Worm (Caenorhabditis elegans) whole organism, late embryonic: Measurements from ENCODE around the gene scc-3.

Source experiments
- C38D4.7 ChIP-seq: fragments of 200-800 bp; sonication (Bioruptor generic); optimal IDR thresholded peaks from 2 replicates; lab custom pipeline; 2018; ENCODE audit warnings: mild to moderate bottlenecking, missing genetic modification characterization, moderate library complexity, missing compliant biosample characterization
- K09A11.1 ChIP-seq: sonication (generic microtip); optimal IDR thresholded peaks from 2 replicates; lab custom pipeline; 2017; ENCODE audit warnings: antibody characterized with exemption, mild to moderate bottlenecking, missing genetic modification characterization, missing compliant biosample characterization; ENCODE audit not compliant: insufficient read depth
- ahr-1 ChIP-seq: sonication (generic microtip); optimal IDR thresholded peaks from 2 replicates; lab custom pipeline; 2016; ENCODE audit warnings: missing genetic modification characterization, missing compliant biosample characterization
- ama-1 ChIP-seq: fragments of 150-350 bp; optimal IDR thresholded peaks from 2 replicates; lab custom pipeline; 2014
- ceh-18 ChIP-seq: sonication (generic microtip); optimal IDR thresholded peaks from 2 replicates; lab custom pipeline; 2016; ENCODE audit warnings: missing genetic modification characterization, missing compliant biosample characterization
- ceh-19 ChIP-seq: fragments of 200-800 bp; sonication (Bioruptor generic); optimal IDR thresholded peaks from 2 replicates; lab custom pipeline; 2018; ENCODE audit warnings: mild to moderate bottlenecking, missing genetic modification characterization, missing compliant biosample characterization
- ceh-2 ChIP-seq: sonication (generic microtip); optimal IDR thresholded peaks from 2 replicates; lab custom pipeline; 2016; ENCODE audit warnings: missing genotype, missing genetic modification characterization, missing compliant biosample characterization
- ceh-31 ChIP-seq: sonication (generic microtip); optimal IDR thresholded peaks from 2 replicates; lab custom pipeline; 2016; ENCODE audit warnings: missing genetic modification characterization, missing compliant biosample characterization
- ceh-34 ChIP-seq: sonication (generic microtip); optimal IDR thresholded peaks from 2 replicates; lab custom pipeline; 2016; ENCODE audit warnings: mild to moderate bottlenecking, missing genetic modification characterization, missing compliant biosample characterization
- ceh-45 ChIP-seq: fragments of 200-800 bp; sonication (Bioruptor generic); IDR thresholded peaks from 2 replicates; pipeline ENCODE4 v1.3.6; 2022; ENCODE audit warnings: missing genetic modification reagents, missing genetic modification characterization, missing compliant biosample characterization
- ceh-48 ChIP-seq: sonication (generic microtip); optimal IDR thresholded peaks from 2 replicates; lab custom pipeline; 2016; ENCODE audit warnings: missing genetic modification characterization, inconsistent platforms, missing compliant biosample characterization
- ceh-6 ChIP-seq: fragments of 200-800 bp; sonication (Bioruptor generic); optimal IDR thresholded peaks from 2 replicates; lab custom pipeline; 2018; ENCODE audit warnings: mild to moderate bottlenecking, missing genetic modification characterization, missing compliant biosample characterization
- elt-2 ChIP-seq: sonication (generic microtip); optimal IDR thresholded peaks from 2 replicates; lab custom pipeline; 2016; ENCODE audit warnings: missing genetic modification reagents, missing genetic modification characterization, missing compliant biosample characterization
- elt-4 ChIP-seq: sonication (generic microtip); optimal IDR thresholded peaks from 2 replicates; lab custom pipeline; 2016; ENCODE audit warnings: missing genetic modification characterization, missing compliant biosample characterization
- ets-4 ChIP-seq: sonication (generic microtip); optimal IDR thresholded peaks from 2 replicates; lab custom pipeline; 2016; ENCODE audit warnings: missing genetic modification characterization, missing compliant biosample characterization
- gmeb-2 ChIP-seq: sonication (generic microtip); optimal IDR thresholded peaks from 2 replicates; lab custom pipeline; 2016; ENCODE audit warnings: missing genetic modification characterization, inconsistent platforms, missing compliant biosample characterization
- hlh-13 ChIP-seq: fragments of 200-800 bp; sonication (Bioruptor generic); optimal IDR thresholded peaks from 2 replicates; lab custom pipeline; 2018; ENCODE audit warnings: mild to moderate bottlenecking, missing genetic modification characterization, missing compliant biosample characterization
- hlh-15 ChIP-seq: sonication (generic microtip); optimal IDR thresholded peaks from 2 replicates; lab custom pipeline; 2016; ENCODE audit warnings: missing genetic modification characterization, missing compliant biosample characterization
- hlh-30 ChIP-seq: sonication (generic microtip); optimal IDR thresholded peaks from 2 replicates; lab custom pipeline; 2017; ENCODE audit warnings: antibody characterized with exemption, missing genetic modification characterization, missing compliant biosample characterization; ENCODE audit not compliant: insufficient read depth
- hlh-8 ChIP-seq: sonication (generic microtip); optimal IDR thresholded peaks from 2 replicates; lab custom pipeline; 2016; ENCODE audit warnings: missing genotype, missing genetic modification characterization, missing compliant biosample characterization
- madf-2 ChIP-seq: sonication (generic microtip); optimal IDR thresholded peaks from 2 replicates; lab custom pipeline; 2017; ENCODE audit warnings: missing genetic modification characterization, missing compliant biosample characterization
- mec-3 ChIP-seq: sonication (generic microtip); optimal IDR thresholded peaks from 2 replicates; lab custom pipeline; 2016; ENCODE audit warnings: borderline replicate concordance, missing genetic modification characterization, missing compliant biosample characterization
- nhr-11 ChIP-seq: fragments of 150-350 bp; optimal IDR thresholded peaks from 2 replicates; lab custom pipeline; 2014; ENCODE audit warnings: missing biosample characterization, missing genetic modification characterization
- npax-4 ChIP-seq: sonication (generic microtip); optimal IDR thresholded peaks from 2 replicates; lab custom pipeline; 2016; ENCODE audit warnings: missing genetic modification characterization, missing compliant biosample characterization
- odd-2 ChIP-seq: sonication (generic microtip); optimal IDR thresholded peaks from 2 replicates; lab custom pipeline; 2017; ENCODE audit warnings: antibody characterized with exemption, mild to moderate bottlenecking, missing genetic modification characterization, missing compliant biosample characterization
- pha-2 ChIP-seq: sonication (generic microtip); optimal IDR thresholded peaks from 2 replicates; lab custom pipeline; 2017; ENCODE audit warnings: mild to moderate bottlenecking, missing genetic modification characterization, missing compliant biosample characterization
- ref-2 ChIP-seq: sonication (generic microtip); optimal IDR thresholded peaks from 2 replicates; lab custom pipeline; 2016; ENCODE audit warnings: missing genetic modification characterization, missing compliant biosample characterization
- sdc-2 ChIP-seq: sonication (generic microtip); optimal IDR thresholded peaks from 2 replicates; lab custom pipeline; 2016; ENCODE audit warnings: missing genotype, missing genetic modification characterization, missing compliant biosample characterization
- sox-2 ChIP-seq: fragments of 200-800 bp; sonication (Bioruptor generic); IDR thresholded peaks from 2 replicates; pipeline ENCODE4 v1.3.6; 2022; ENCODE audit warnings: missing genetic modification reagents, missing genetic modification characterization, missing compliant biosample characterization
- sox-4 ChIP-seq: sonication (generic microtip); optimal IDR thresholded peaks from 2 replicates; lab custom pipeline; 2017; ENCODE audit warnings: mild to moderate bottlenecking, missing genetic modification characterization, inconsistent platforms, missing compliant biosample characterization
- syd-9 ChIP-seq: sonication (generic microtip); optimal IDR thresholded peaks from 2 replicates; lab custom pipeline; 2016; ENCODE audit warnings: mild to moderate bottlenecking, missing genetic modification characterization, moderate library complexity, missing compliant biosample characterization
- tbx-2 ChIP-seq: sonication (generic microtip); optimal IDR thresholded peaks from 2 replicates; lab custom pipeline; 2016; ENCODE audit warnings: missing genetic modification characterization, missing compliant biosample characterization
- ttx-3 ChIP-seq: sonication (generic microtip); optimal IDR thresholded peaks from 2 replicates; lab custom pipeline; 2016; ENCODE audit warnings: missing genetic modification reagents, missing genetic modification characterization, missing compliant biosample characterization
- unc-55 ChIP-seq: sonication (generic microtip); optimal IDR thresholded peaks from 2 replicates; lab custom pipeline; 2017; ENCODE audit warnings: missing biosample characterization, missing genetic modification reagents, missing genetic modification characterization
- unc-86 ChIP-seq: sonication (generic microtip); optimal IDR thresholded peaks from 2 replicates; lab custom pipeline; 2016; ENCODE audit warnings: missing genetic modification characterization, missing compliant biosample characterization
- zip-5 ChIP-seq: sonication (generic microtip); optimal IDR thresholded peaks from 2 replicates; lab custom pipeline; 2016; ENCODE audit warnings: missing genetic modification characterization, missing compliant biosample characterization

scc-3 gene

DNA sequence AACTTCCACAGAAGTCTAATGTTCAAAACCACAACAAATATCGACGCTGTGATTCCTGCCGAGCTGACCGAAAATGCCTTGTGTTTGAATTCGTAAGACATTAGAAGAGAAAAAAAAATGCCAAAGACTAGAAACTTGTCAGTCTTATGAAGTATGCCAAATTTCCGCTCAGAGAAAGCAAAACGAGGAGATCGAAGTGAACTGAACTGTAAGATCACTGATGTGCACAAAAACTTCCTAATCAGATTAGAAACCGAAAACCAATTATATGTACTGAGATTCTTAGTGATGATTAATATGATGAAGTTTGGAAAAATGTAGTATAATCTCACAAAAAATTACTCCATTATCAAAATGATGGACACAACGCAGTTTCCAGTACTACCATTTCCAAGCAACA is 24.7 kb downstream of the scc-3 start, which contains the start of gene srbc-44:
Gene srbc-44 (minus strand): TSS at position 101 of the 400 bp plus-strand sequence.
- TF ChIP-seq elt-2 (tag; lab: Kevin White, UChicago): no peak
- no peak for TF ChIP-seq unc-86 (tag; lab: Kevin White, UChicago)
- TF ChIP-seq gmeb-2 (tag; lab: Kevin White, UChicago): no peak
- no peak for TF ChIP-seq ahr-1 (tag; lab: Kevin White, UChicago)

ce11 chrV:12790188-12790587 is 26.4 kb downstream of the scc-3 start, which contains the start of gene srbc-43:
Gene srbc-43, minus strand, starts transcription at chrV:12790518.
- no peak for TF ChIP-seq zip-5 (tag; lab: Kevin White, UChicago)
- TF ChIP-seq ahr-1 (tag; lab: Kevin White, UChicago): no peak
- no peak for TF ChIP-seq madf-2
- TF ChIP-seq ama-1 (lab: Kevin White, UChicago): no peak
- TF ChIP-seq, all 69 proteins: peak for 0

ce11 chrV:12792752-12793151 is 29.0 kb downstream of the scc-3 start, which contains the start of gene ugt-5:
Gene ugt-5, minus strand, starts transcription at chrV:12792965.
- TF ChIP-seq unc-55 (GFP tag; lab: Kevin White, UChicago): no peak
- no peak for TF ChIP-seq ceh-19 (GFP tag; lab: Kevin White, UChicago)
- TF ChIP-seq ceh-48 (tag; lab: Kevin White, UChicago): no peak
- TF ChIP-seq C38D4.7 (GFP tag; lab: Kevin White, UChicago): no peak
- no peak for TF ChIP-seq tbx-2 (tag; lab: Kevin White, UChicago)
- TF ChIP-seq ceh-2 (tag; lab: Kevin White, UChicago): no peak
- no peak for TF ChIP-seq madf-2
- TF ChIP-seq sox-2 (GFP tag; lab: Robert Waterston, UW): no peak
- no peak for TF ChIP-seq elt-4
- no peak for TF ChIP-seq ama-1 (lab: Kevin White, UChicago)
- TF ChIP-seq ceh-45: no peak
- no peak for TF ChIP-seq ahr-1 (tag; lab: Kevin White, UChicago)
- TF ChIP-seq hlh-30: no peak
- no peak for TF ChIP-seq sdc-2 (tag; lab: Kevin White, UChicago)
- TF ChIP-seq ets-4 (tag; lab: Kevin White, UChicago): no peak
- TF ChIP-seq nhr-11: no peak
- no peak for TF ChIP-seq unc-86 (tag; lab: Kevin White, UChicago)

- TF ChIP-seq sox-2 (GFP tag; lab: Robert Waterston, UW) (no peak), elt-2 (tag; lab: Kevin White, UChicago) (peak; percentile 21)
Observed at ce11 chrV:12795196-12795595, 31.5 kb downstream of the scc-3 start, which contains the start of gene ugt-4. Gene ugt-4, minus strand, starts transcription at chrV:12795336.

DNA sequence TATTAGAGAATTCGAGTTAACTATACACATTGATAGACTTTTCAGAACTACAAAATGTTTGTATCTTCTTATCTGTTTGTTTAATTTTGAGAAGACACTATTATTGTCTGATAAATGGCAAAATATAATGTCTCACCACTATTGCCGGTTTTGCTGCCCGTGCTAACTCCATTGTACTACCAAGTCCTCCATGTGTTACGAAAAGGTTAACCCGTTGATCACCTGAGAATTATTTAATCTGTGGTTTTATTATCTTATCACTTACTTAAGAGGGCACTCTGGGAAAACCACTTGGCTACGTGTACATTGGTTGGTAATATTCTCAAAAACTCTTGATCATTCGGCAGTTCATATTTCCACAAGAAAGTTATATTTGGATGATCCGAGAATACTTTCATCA is 32.2 kb downstream of the scc-3 start:
- TF ChIP-seq ceh-18 (no peak), elt-2 (tag; lab: Kevin White, UChicago) (peak; percentile 16)

ce11 chrV:12796908-12797490 is 33.3 kb downstream of the scc-3 start:
- TF ChIP-seq ceh-34 (tag; lab: Kevin White, UChicago): no peak
- TF ChIP-seq tbx-2 (tag; lab: Kevin White, UChicago): no peak
- no peak for TF ChIP-seq ceh-31 (tag; lab: Kevin White, UChicago)
- no peak for TF ChIP-seq odd-2 (tag; lab: Kevin White, UChicago)

DNA sequence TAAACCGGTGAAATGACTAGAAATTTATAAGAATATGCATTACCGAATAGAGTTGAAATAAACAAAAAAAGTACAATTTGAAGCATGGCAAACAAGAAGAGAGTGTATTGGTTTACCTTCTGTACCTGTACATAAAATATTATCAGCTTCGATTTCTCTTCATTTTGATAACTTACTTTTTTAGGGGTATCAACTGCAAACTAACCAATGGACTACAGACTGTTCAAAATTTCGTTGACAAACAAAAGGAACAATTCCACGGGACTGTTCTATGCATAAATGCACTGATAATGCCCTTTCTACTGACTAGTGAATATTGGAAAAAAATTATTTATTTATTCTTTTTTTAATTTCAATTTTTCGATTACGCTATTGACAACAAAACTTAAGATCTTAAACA is 34.2 kb downstream of the scc-3 start, which contains the start of gene ugt-6:
Gene ugt-6 (minus strand): TSS at position 233 of the 400 bp plus-strand sequence.
- no peak for TF ChIP-seq sox-4 (tag; lab: Kevin White, UChicago)
- TF ChIP-seq elt-2 (tag; lab: Kevin White, UChicago): no peak

- TF ChIP-seq hlh-8 (tag; lab: Kevin White, UChicago) (no peak), ceh-6 (GFP tag; lab: Kevin White, UChicago) (no peak), K09A11.1 (no peak), syd-9 (no peak), hlh-15 (tag; lab: Kevin White, UChicago) (no peak), pha-2 (tag; lab: Kevin White, UChicago) (no peak), npax-4 (no peak), C38D4.7 (GFP tag; lab: Kevin White, UChicago) (no peak), ama-1 (lab: Kevin White, UChicago) (no peak), ttx-3 (tag; lab: Kevin White, UChicago) (no peak), nhr-11 (no peak), mec-3 (tag; lab: Kevin White, UChicago) (no peak), hlh-13 (GFP tag; lab: Kevin White, UChicago) (no peak), ahr-1 (tag; lab: Kevin White, UChicago) (no peak), ref-2 (no peak)
Observed at ce11 chrV:12800171-12800570, 36.4 kb downstream of the scc-3 start, which contains the start of gene ugt-3. Gene ugt-3, minus strand, starts transcription at chrV:12800271.
